ENCODE assay signal across 3 fruit fly cellular contexts in genomic region chr3R:24976144-24976543, dm6.
TF ChIP-seq lines count a peak whose summit lies in the region.

No protein-coding gene starts in this region.

- no peak for TF ChIP-seq CTCF in whole organism, embryonic (GFP tag; optimal IDR thresholded peaks at IDR 0.05; lab: Kevin White, UChicago)

TF ChIP-seq in whole organism, embryonic, 481 proteins besides CTCF, POLR2A, EP300 and RAD21:
- no peak for TF ChIP-seq CG11560 (tag; IDR thresholded peaks at IDR 0.05; lab: Robert Waterston, UW)
- TF ChIP-seq sens (GFP tag; lab: Kevin White, UChicago), result peak; percentile 42

TF ChIP-seq in whole organism, prepupa, 60 proteins besides CTCF, POLR2A, EP300 and RAD21:
- no peak for TF ChIP-seq Blimp-1 (GFP tag; optimal IDR thresholded peaks at IDR 0.05; lab: Kevin White, UChicago)
- no peak for TF ChIP-seq Sox14 (GFP tag; optimal IDR thresholded peaks at IDR 0.05; lab: Kevin White, UChicago)
- peak; percentile 14 for TF ChIP-seq CG6276 (GFP tag; optimal IDR thresholded peaks at IDR 0.05; lab: Kevin White, UChicago)
- no peak for TF ChIP-seq CG6792 (GFP tag; optimal IDR thresholded peaks at IDR 0.05; lab: Kevin White, UChicago)
- TF ChIP-seq CG1621 (tag; optimal IDR thresholded peaks at IDR 0.05; lab: Kevin White, UChicago), result no peak
- TF ChIP-seq CG4318 (GFP tag; optimal IDR thresholded peaks at IDR 0.05; lab: Kevin White, UChicago), result peak; percentile 42
- peak; percentile 3 for TF ChIP-seq acj6 (GFP tag; optimal IDR thresholded peaks at IDR 0.05; lab: Kevin White, UChicago)
- no peak for TF ChIP-seq CG7368 (GFP tag; optimal IDR thresholded peaks at IDR 0.05; lab: Kevin White, UChicago)
- TF ChIP-seq svp (GFP tag; lab: Kevin White, UChicago), result peak; percentile 56
- TF ChIP-seq Eip78C (GFP tag; lab: Kevin White, UChicago), result peak; percentile 74
- TF ChIP-seq Hr38 (GFP tag; optimal IDR thresholded peaks at IDR 0.05; lab: Kevin White, UChicago), result no peak
- no peak for TF ChIP-seq CG6163 (GFP tag; IDR thresholded peaks at IDR 0.05; lab: Robert Waterston, UW)
- no peak for TF ChIP-seq Sox15 (GFP tag; optimal IDR thresholded peaks at IDR 0.05; lab: Kevin White, UChicago)
- TF ChIP-seq Gug (GFP tag; IDR thresholded peaks at IDR 0.05; lab: Robert Waterston, UW), result no peak
- no peak for TF ChIP-seq CG10669 (GFP tag; optimal IDR thresholded peaks at IDR 0.05; lab: Kevin White, UChicago)
- TF ChIP-seq Sox102F (GFP tag; optimal IDR thresholded peaks at IDR 0.05; lab: Kevin White, UChicago), result no peak
- TF ChIP-seq topi (GFP tag; optimal IDR thresholded peaks at IDR 0.05; lab: Kevin White, UChicago), result peak; percentile 25
- TF ChIP-seq CG16779 (tag; optimal IDR thresholded peaks at IDR 0.05; lab: Kevin White, UChicago), result no peak
- TF ChIP-seq Met (GFP tag; optimal IDR thresholded peaks at IDR 0.05; lab: Kevin White, UChicago), result no peak
- TF ChIP-seq CG10631 (GFP tag; optimal IDR thresholded peaks at IDR 0.05; lab: Kevin White, UChicago), result peak; percentile 24
- peak; percentile 13 for TF ChIP-seq CG11762 (GFP tag; optimal IDR thresholded peaks at IDR 0.05; lab: Kevin White, UChicago; ENCODE audit: insufficient read depth)
- no peak for TF ChIP-seq CG3032 (tag; optimal IDR thresholded peaks at IDR 0.05; lab: Kevin White, UChicago)
- peak; percentile 48 for TF ChIP-seq Hr4 (GFP tag; optimal IDR thresholded peaks at IDR 0.05; lab: Kevin White, UChicago)
- TF ChIP-seq fd85E (GFP tag; optimal IDR thresholded peaks at IDR 0.05; lab: Kevin White, UChicago), result no peak
- peak; percentile 27 for TF ChIP-seq pdm3 (GFP tag; optimal IDR thresholded peaks at IDR 0.05; lab: Kevin White, UChicago)
- TF ChIP-seq OdsH (GFP tag; optimal IDR thresholded peaks at IDR 0.05; lab: Kevin White, UChicago), result peak; percentile 7
- TF ChIP-seq CG11902 (GFP tag; optimal IDR thresholded peaks at IDR 0.05; lab: Kevin White, UChicago), result no peak
- no peak for TF ChIP-seq salr (GFP tag; optimal IDR thresholded peaks at IDR 0.05; lab: Kevin White, UChicago)
- TF ChIP-seq CG3919 (GFP tag; optimal IDR thresholded peaks at IDR 0.05; lab: Kevin White, UChicago), result peak; percentile 25
- TF ChIP-seq CG15336 (GFP tag; IDR thresholded peaks at IDR 0.05; lab: Robert Waterston, UW), result no peak
- TF ChIP-seq Smox (GFP tag; optimal IDR thresholded peaks at IDR 0.05; lab: Kevin White, UChicago), result peak; percentile 14
- peak; percentile 22 for TF ChIP-seq Eip75B (GFP tag; optimal IDR thresholded peaks at IDR 0.05; lab: Kevin White, UChicago)
- no peak for TF ChIP-seq lz (GFP tag; optimal IDR thresholded peaks at IDR 0.05; lab: Kevin White, UChicago)
- TF ChIP-seq fkh (GFP tag; optimal IDR thresholded peaks at IDR 0.05; lab: Kevin White, UChicago), result no peak
- no peak for TF ChIP-seq CG9139 (GFP tag; optimal IDR thresholded peaks at IDR 0.05; lab: Kevin White, UChicago)
- no peak for TF ChIP-seq Lpt (GFP tag; optimal IDR thresholded peaks at IDR 0.05; lab: Kevin White, UChicago)
- peak; percentile 2 for TF ChIP-seq Ets21C (GFP tag; optimal IDR thresholded peaks at IDR 0.05; lab: Kevin White, UChicago)
- peak; percentile 35 for TF ChIP-seq esn (GFP tag; optimal IDR thresholded peaks at IDR 0.05; lab: Kevin White, UChicago)
- TF ChIP-seq vri (GFP tag; optimal IDR thresholded peaks at IDR 0.05; lab: Kevin White, UChicago), result no peak
- peak; percentile 35 for TF ChIP-seq net (GFP tag; optimal IDR thresholded peaks at IDR 0.05; lab: Kevin White, UChicago)
- no peak for TF ChIP-seq fd59A (GFP tag; optimal IDR thresholded peaks at IDR 0.05; lab: Kevin White, UChicago)
- TF ChIP-seq CG32006 (GFP tag; optimal IDR thresholded peaks at IDR 0.05; lab: Kevin White, UChicago), result peak; percentile 57

TF ChIP-seq in whole organism, pupa, 21 proteins besides CTCF, POLR2A, EP300 and RAD21:
- TF ChIP-seq fd96Ca (GFP tag; IDR thresholded peaks at IDR 0.05; lab: Robert Waterston, UW), result no peak
- peak; percentile 45 for TF ChIP-seq CG14655 (GFP tag; optimal IDR thresholded peaks at IDR 0.05; lab: Kevin White, UChicago)
- TF ChIP-seq CG17806 (tag; optimal IDR thresholded peaks at IDR 0.05; lab: Kevin White, UChicago), result no peak
- TF ChIP-seq Ets98B (GFP tag; IDR thresholded peaks at IDR 0.05; lab: Robert Waterston, UW), result no peak
- peak; percentile 3 for TF ChIP-seq CG8159 (tag; optimal IDR thresholded peaks at IDR 0.05; lab: Kevin White, UChicago)
- no peak for TF ChIP-seq Snoo (tag; optimal IDR thresholded peaks at IDR 0.05; lab: Kevin White, UChicago)
- no peak for TF ChIP-seq CG12605 (GFP tag; IDR thresholded peaks at IDR 0.05; lab: Robert Waterston, UW)
- peak; percentile 13 for TF ChIP-seq CG8301 (tag; optimal IDR thresholded peaks at IDR 0.05; lab: Kevin White, UChicago)
- TF ChIP-seq D1 (tag; optimal IDR thresholded peaks at IDR 0.05; lab: Kevin White, UChicago), result no peak
